Worm (Caenorhabditis elegans): ENCODE measurements around the gene ppm-1.H.

- TF ChIP-seq tbx-11 (GFP tag; IDR thresholded peaks at IDR 0.05) (no peak), flt-1 (GFP tag; IDR thresholded peaks at IDR 0.05) (no peak), hmg-4 (GFP tag; optimal IDR thresholded peaks at IDR 0.05) (no peak), ceh-13 (GFP tag; optimal IDR thresholded peaks at IDR 0.05) (no peak)
These were observed 10.4 kb upstream of the ppm-1.H start, which contains the start of the genes tag-335 and vkmt-1 for ce11 chrIV:12278507-12278906.

Measured in whole organism, early embryonic.